Fruit fly (Drosophila melanogaster): ENCODE measurements around the gene CG14710.

DNA sequence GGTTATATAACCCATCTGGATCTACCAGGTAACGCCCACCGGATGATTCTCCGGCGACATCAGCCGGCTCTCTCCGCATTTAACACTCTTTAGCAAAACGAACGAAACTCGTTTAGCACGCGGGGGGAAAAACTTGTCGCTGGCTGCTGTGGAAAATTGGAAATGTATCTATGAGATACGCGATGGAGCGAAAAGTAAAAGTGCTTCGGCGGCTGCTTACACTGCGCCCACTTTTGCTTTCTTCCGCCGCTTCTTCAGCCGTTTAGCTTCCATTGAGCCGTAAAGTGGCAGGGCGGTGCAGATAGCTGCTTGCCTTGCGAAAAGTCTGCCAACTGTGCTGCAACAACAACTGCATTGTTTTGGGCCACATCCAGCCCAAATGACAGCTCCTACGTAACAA is 41.3 kb downstream of the CG14710 start:
- no peak for TF ChIP-seq net (GFP tag; optimal IDR thresholded peaks at IDR 0.05)
- TF ChIP-seq CG34406 (GFP tag; optimal IDR thresholded peaks at IDR 0.05) = no peak
- no peak for TF ChIP-seq Blimp-1 (GFP tag; optimal IDR thresholded peaks at IDR 0.05)
- TF ChIP-seq Eip75B (GFP tag; optimal IDR thresholded peaks at IDR 0.05) = no peak
- TF ChIP-seq ss (GFP tag; optimal IDR thresholded peaks at IDR 0.05) = no peak
- TF ChIP-seq Gug (GFP tag; IDR thresholded peaks at IDR 0.05) = no peak
- no peak for TF ChIP-seq Smox (GFP tag; optimal IDR thresholded peaks at IDR 0.05)
- TF ChIP-seq CG1621 (tag; optimal IDR thresholded peaks at IDR 0.05) = no peak
- no peak for TF ChIP-seq Ets21C (GFP tag; optimal IDR thresholded peaks at IDR 0.05)
- no peak for TF ChIP-seq svp (GFP tag)
- no peak for TF ChIP-seq CG8319 (GFP tag; optimal IDR thresholded peaks at IDR 0.05)

All from whole organism, prepupa.